Worm (Caenorhabditis elegans) whole organism, mixed stage, embryonic: ENCODE data around the gene brd-1.
A peak's percentile ranks its signal among the peaks of the same experiment; 100 is the strongest.

Experiments used
- bed-3 ChIP-seq: fragments of 200-800 bp; sonication (Bioruptor generic); optimal IDR thresholded peaks from 3 replicates; lab custom pipeline; 2018; ENCODE audit warnings: mild to moderate bottlenecking, missing genetic modification characterization, moderate library complexity, missing compliant biosample characterization
- ceh-39 ChIP-seq: fragments of 150-350 bp; optimal IDR thresholded peaks from 2 replicates; lab custom pipeline; 2014; ENCODE audit warnings: missing biosample characterization, missing genetic modification characterization
- ceh-43 ChIP-seq: fragments of 200-800 bp; sonication (Bioruptor generic); optimal IDR thresholded peaks from 2 replicates; lab custom pipeline; 2018; ENCODE audit warnings: mild to moderate bottlenecking, missing genetic modification characterization, moderate library complexity, missing compliant biosample characterization
- ceh-83 ChIP-seq: fragments of 200-800 bp; sonication (Bioruptor generic); optimal IDR thresholded peaks from 2 replicates; lab custom pipeline; 2018; ENCODE audit warnings: mild to moderate bottlenecking, missing genetic modification characterization, missing compliant biosample characterization
- ces-1 ChIP-seq: fragments of 150-350 bp; optimal IDR thresholded peaks from 2 replicates; lab custom pipeline; 2014; ENCODE audit warnings: missing biosample characterization, missing genetic modification reagents, missing genetic modification characterization
- cnd-1 ChIP-seq: fragments of 200-800 bp; sonication (Bioruptor generic); optimal IDR thresholded peaks from 2 replicates; lab custom pipeline; 2018; ENCODE audit warnings: mild to moderate bottlenecking, missing genetic modification characterization, missing compliant biosample characterization
- drap-1 ChIP-seq: fragments of 200-800 bp; sonication (Bioruptor generic); optimal IDR thresholded peaks from 3 replicates; lab custom pipeline; 2018; ENCODE audit warnings: mild to moderate bottlenecking, missing genetic modification characterization, missing compliant biosample characterization
- elt-1 ChIP-seq: sonication (generic microtip); optimal IDR thresholded peaks from 2 replicates; lab custom pipeline; 2017; ENCODE audit warnings: missing genetic modification characterization, mild to moderate bottlenecking, missing compliant biosample characterization, antibody characterized with exemption, moderate library complexity, borderline replicate concordance; ENCODE audit not compliant: insufficient read depth
- elt-3 ChIP-seq: fragments of 150-350 bp; optimal IDR thresholded peaks from 2 replicates; lab custom pipeline; 2014; ENCODE audit warnings: missing biosample characterization, missing genetic modification characterization
- ham-2 ChIP-seq: fragments of 200-800 bp; sonication (Bioruptor generic); optimal IDR thresholded peaks from 2 replicates; lab custom pipeline; 2018; ENCODE audit warnings: mild to moderate bottlenecking, missing genetic modification characterization, missing compliant biosample characterization
- hlh-1 ChIP-seq: fragments of 150-350 bp; optimal IDR thresholded peaks from 2 replicates; lab custom pipeline; 2014; ENCODE audit warnings: missing biosample characterization, missing genetic modification reagents, missing genetic modification characterization
- lin-13 ChIP-seq: fragments of 150-350 bp; optimal IDR thresholded peaks from 2 replicates; lab custom pipeline; 2014; ENCODE audit warnings: missing biosample characterization, missing genetic modification characterization
- lsy-2 ChIP-seq: fragments of 150-350 bp; optimal IDR thresholded peaks from 2 replicates; lab custom pipeline; 2014; ENCODE audit warnings: missing biosample characterization, missing genetic modification characterization
- mls-2 ChIP-seq: sonication (generic microtip); optimal IDR thresholded peaks from 2 replicates; lab custom pipeline; 2016; ENCODE audit warnings: mild to moderate bottlenecking, missing genetic modification characterization, moderate library complexity, missing compliant biosample characterization
- nhr-237 ChIP-seq: fragments of 150-350 bp; optimal IDR thresholded peaks from 2 replicates; lab custom pipeline; 2014; ENCODE audit warnings: missing biosample characterization, missing genetic modification characterization
- nhr-76 ChIP-seq: sonication (generic microtip); optimal IDR thresholded peaks from 2 replicates; lab custom pipeline; 2017; ENCODE audit warnings: missing biosample characterization, missing genetic modification characterization
- pha-4 ChIP-seq: fragments of 150-350 bp; optimal IDR thresholded peaks from 2 replicates; lab custom pipeline; 2018; ENCODE audit warnings: missing biosample characterization, missing genetic modification reagents, missing genetic modification characterization
- sem-2 ChIP-seq: fragments of 200-800 bp; sonication (Bioruptor generic); optimal IDR thresholded peaks from 2 replicates; lab custom pipeline; 2018; ENCODE audit warnings: mild to moderate bottlenecking, missing genetic modification characterization, missing compliant biosample characterization
- sptf-1 ChIP-seq: sonication (generic microtip); optimal IDR thresholded peaks from 2 replicates; lab custom pipeline; 2017; ENCODE audit warnings: mild to moderate bottlenecking, missing genetic modification characterization, moderate library complexity, missing compliant biosample characterization
- unc-120 ChIP-seq: sonication (generic microtip); optimal IDR thresholded peaks from 2 replicates; lab custom pipeline; 2017; ENCODE audit warnings: missing genetic modification characterization, missing compliant biosample characterization; ENCODE audit not compliant: poor library complexity, severe bottlenecking
- unc-39 ChIP-seq: fragments of 150-350 bp; optimal IDR thresholded peaks from 2 replicates; lab custom pipeline; 2014; ENCODE audit warnings: missing biosample characterization, missing genetic modification characterization
- zip-8 ChIP-seq: fragments of 150-350 bp; optimal IDR thresholded peaks from 2 replicates; lab custom pipeline; 2014; ENCODE audit warnings: missing biosample characterization, missing genetic modification characterization
- ztf-11 ChIP-seq: fragments of 150-350 bp; optimal IDR thresholded peaks from 2 replicates; lab custom pipeline; 2014; ENCODE audit warnings: missing biosample characterization, missing genetic modification characterization

The brd-1 gene

DNA sequence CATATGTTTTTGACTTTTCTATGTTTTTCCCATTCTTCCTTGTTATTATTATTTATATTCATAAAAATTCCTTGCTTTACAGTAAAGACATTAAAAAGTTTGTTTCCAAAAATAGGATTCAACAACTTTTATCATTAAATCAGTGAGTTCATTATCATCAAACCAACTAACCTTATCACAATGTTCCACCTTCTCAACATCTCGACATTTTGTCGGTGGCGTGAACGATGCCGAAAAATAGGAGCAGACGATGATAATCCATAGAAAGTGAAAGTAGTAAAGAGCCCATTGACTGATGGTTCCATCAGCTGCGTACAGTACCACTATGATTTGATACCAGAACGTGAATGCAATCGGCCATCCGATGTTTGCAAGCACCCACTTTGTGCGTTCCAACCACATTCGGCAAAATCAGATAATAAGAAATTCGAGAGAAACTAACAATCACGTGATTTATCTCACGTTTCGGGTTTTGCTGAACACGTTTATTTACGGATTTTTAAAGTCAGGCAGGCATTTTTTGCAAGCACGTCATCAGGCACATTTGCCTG is 40.6 kb downstream of the brd-1 start, which contains the start of gene dhhc-5:
Gene dhhc-5 (minus strand): TSS at position 406 of the 551 bp plus-strand sequence.
- no peak for TF ChIP-seq hlh-1 (tag; lab: Kevin White, UChicago)
- no peak for TF ChIP-seq ceh-83 (GFP tag; lab: Kevin White, UChicago)
- TF ChIP-seq cnd-1 (tag; lab: Kevin White, UChicago) = no peak
- no peak for TF ChIP-seq elt-1 (tag; lab: Kevin White, UChicago)
- no peak for TF ChIP-seq drap-1 (GFP tag; lab: Kevin White, UChicago)
- TF ChIP-seq ceh-43 (GFP tag; lab: Kevin White, UChicago) = no peak
- no peak for TF ChIP-seq pha-4 (tag; lab: Kevin White, UChicago)
- no peak for TF ChIP-seq unc-39

DNA sequence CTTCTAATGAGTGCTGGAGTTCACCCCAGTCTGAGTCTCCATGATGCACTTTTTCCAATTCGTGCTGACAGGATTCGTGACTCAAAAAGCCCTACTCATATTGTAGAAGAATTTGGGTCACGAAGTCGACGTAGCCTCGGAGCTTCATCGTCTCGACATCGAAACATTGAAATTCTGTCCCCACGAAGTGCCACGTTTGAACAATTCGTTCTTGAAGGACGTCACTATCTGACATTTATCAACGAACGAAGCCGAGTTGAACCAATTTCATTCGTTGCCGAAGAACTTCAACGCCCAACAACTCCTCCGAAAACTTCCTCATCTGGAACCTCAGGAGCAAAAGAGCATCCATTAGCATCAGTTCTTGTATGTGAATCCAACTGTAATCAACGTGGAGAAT is 50.2 kb downstream of the brd-1 start:
- TF ChIP-seq ceh-39 (tag; lab: Kevin White, UChicago) (no peak), ceh-83 (GFP tag; lab: Kevin White, UChicago) (no peak), mls-2 (tag; lab: Kevin White, UChicago) (no peak), unc-120 (no peak), unc-39 (no peak), ztf-11 (tag; lab: Kevin White, UChicago) (no peak), sem-2 (GFP tag; lab: Kevin White, UChicago) (no peak), nhr-76 (tag; lab: Kevin White, UChicago) (no peak), bed-3 (GFP tag; lab: Kevin White, UChicago) (no peak), lin-13 (tag; lab: Kevin White, UChicago) (no peak), sptf-1 (tag; lab: Kevin White, UChicago) (no peak), ham-2 (GFP tag; lab: Kevin White, UChicago) (no peak), pha-4 (tag; lab: Kevin White, UChicago) (no peak), nhr-237 (tag; lab: Kevin White, UChicago) (no peak)

DNA sequence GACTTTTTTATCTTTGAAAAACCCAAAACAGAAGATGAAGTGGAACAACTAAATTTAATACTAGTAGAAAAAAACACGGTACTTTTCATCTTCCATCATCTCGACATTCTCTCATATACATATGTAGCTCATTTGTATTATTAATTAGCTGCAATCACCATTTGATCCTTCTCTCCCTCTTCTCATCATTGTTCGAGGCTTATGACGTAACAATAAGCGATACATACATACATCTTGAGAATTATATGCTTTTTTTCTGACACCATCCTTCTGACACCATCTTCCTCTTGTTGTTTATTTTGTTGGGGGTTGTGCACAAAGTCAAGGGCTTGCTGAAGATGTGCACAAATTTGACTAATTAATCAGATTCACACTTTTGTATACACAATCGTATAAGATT is 52.0 kb downstream of the brd-1 start:
- TF ChIP-seq drap-1 (GFP tag; lab: Kevin White, UChicago) (no peak), lsy-2 (tag; lab: Kevin White, UChicago) (no peak), elt-3 (tag; lab: Kevin White, UChicago) (no peak), ceh-83 (GFP tag; lab: Kevin White, UChicago) (no peak), unc-120 (no peak), hlh-1 (tag; lab: Kevin White, UChicago) (no peak), ces-1 (GFP tag; lab: Kevin White, UChicago) (peak; percentile 39), zip-8 (tag; lab: Kevin White, UChicago) (peak; percentile 90)
- TF ChIP-seq, all 35 proteins: peak for 2
